Worm (Caenorhabditis elegans): ENCODE data around the gene wdr-5.1.
A peak's percentile ranks its signal among the peaks of the same experiment; 100 is the strongest.

Gene wdr-5.1

DNA sequence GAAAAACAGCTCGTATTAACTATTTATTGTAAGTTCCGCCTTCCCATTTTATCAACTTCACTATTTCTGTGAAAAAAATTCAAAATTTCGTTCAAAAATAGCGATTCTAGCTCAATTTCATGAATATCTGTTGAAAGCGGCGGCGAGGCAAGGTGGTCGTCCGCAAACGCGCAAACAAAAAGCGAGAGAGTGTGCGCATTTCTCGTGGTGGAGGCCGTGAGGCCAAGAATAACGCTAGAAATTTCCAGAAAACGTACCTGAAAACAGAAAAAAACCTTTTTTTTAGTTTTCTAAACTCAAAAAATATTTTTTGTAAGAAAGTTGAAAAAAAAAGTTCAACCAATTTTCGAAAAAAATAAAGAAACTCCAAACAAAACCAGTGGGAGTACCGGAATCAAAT is 7.9 kb upstream of the wdr-5.1 start:
- TF ChIP-seq hmg-1.2 (GFP tag; IDR thresholded peaks at IDR 0.05) = peak; percentile 41
- peak; percentile 58 for TF ChIP-seq ztf-18 (tag; optimal IDR thresholded peaks at IDR 0.05)
- peak; percentile 90 for TF ChIP-seq hsf-1 (GFP tag; IDR thresholded peaks at IDR 0.05)
- peak; percentile 72 for TF ChIP-seq mcd-1 (GFP tag; IDR thresholded peaks at IDR 0.05)

DNA sequence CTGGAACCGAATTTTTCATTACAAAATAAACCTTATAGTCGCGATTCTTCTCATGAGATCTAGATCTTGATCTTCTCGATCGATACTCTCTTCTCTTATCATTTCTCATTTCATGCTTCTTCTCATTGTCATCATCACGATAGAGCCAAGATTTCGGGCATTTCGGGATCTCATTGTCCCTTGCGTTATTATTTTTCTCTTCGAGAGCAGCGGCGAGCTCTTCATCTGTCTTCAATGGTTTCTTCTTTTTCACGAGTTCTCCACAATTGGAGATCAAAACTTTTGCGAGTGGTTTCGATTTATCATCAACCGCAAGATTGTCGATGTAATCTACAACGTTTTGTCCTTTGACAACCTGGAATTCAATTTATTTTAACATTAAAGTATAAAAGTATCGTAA is 6.7 kb upstream of the wdr-5.1 start:
- TF ChIP-seq C17E4.6 (GFP tag; IDR thresholded peaks at IDR 0.05) (no peak), repo-1 (tag; optimal IDR thresholded peaks at IDR 0.05) (no peak), ztf-6 (GFP tag; IDR thresholded peaks at IDR 0.05) (no peak), fkh-3 (tag; optimal IDR thresholded peaks at IDR 0.05) (no peak), ceh-100 (GFP tag; IDR thresholded peaks at IDR 0.05) (no peak), F52B5.7 (tag; optimal IDR thresholded peaks at IDR 0.05) (no peak), ztf-22 (GFP tag; optimal IDR thresholded peaks at IDR 0.05) (no peak), lin-26 (GFP tag; IDR thresholded peaks at IDR 0.05) (no peak), mes-4 (tag; optimal IDR thresholded peaks at IDR 0.05) (no peak), F57C9.4 (tag; optimal IDR thresholded peaks at IDR 0.05) (no peak), madf-6 (GFP tag; IDR thresholded peaks at IDR 0.05) (no peak), ceh-40 (GFP tag; IDR thresholded peaks at IDR 0.05) (no peak), xnd-1 (tag; optimal IDR thresholded peaks at IDR 0.05) (no peak), rec-8 (tag; optimal IDR thresholded peaks at IDR 0.05) (no peak), lag-1 (GFP tag; IDR thresholded peaks at IDR 0.05) (no peak)

DNA sequence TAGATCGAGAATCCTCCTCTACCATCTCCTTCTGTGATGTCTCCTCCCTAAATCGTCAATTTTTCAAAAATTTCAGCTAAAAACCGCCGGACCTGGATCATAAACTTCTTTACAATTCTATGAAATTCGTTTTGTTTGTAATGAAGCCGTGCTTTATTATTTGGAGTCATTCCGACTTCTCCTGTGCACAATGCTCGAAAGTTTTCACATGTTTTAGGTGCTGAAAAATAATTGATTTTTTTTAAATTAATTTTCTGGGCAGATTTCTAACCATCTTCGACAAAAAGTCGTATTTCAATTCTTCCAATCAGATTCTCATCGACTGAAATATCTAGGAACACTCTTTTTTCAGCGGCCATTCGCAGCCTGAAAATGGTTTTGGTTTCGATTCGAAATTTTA is 5.8 kb upstream of the wdr-5.1 start, which contains the start of gene cyn-9:
Gene cyn-9, minus strand, starts transcription at position 366 of the 400 bp plus-strand sequence.
- TF ChIP-seq lsl-1 (GFP tag; optimal IDR thresholded peaks at IDR 0.05) (no peak), hrde-1 (tag; optimal IDR thresholded peaks at IDR 0.05; ENCODE audit: borderline replicate concordance) (peak; percentile 3), dpff-1 (tag; optimal IDR thresholded peaks at IDR 0.05) (no peak), madf-8 (GFP tag; conservative IDR thresholded peaks at IDR 0.05) (no peak), lin-54 (GFP tag; optimal IDR thresholded peaks at IDR 0.05) (peak; percentile 32), ztf-28 (GFP tag; IDR thresholded peaks at IDR 0.05) (no peak), ceh-91 (GFP tag; IDR thresholded peaks at IDR 0.05) (no peak), B0336.3 (GFP tag; IDR thresholded peaks at IDR 0.05) (no peak; the same call in 1 of the 2 replicates), dpl-1 (GFP tag; optimal IDR thresholded peaks at IDR 0.05) (no peak), mel-28 (tag; optimal IDR thresholded peaks at IDR 0.05; ENCODE audit: borderline replicate concordance) (no peak), ztf-3 (GFP tag; optimal IDR thresholded peaks at IDR 0.05) (peak; percentile 37), Y79H2A.3 (GFP tag; conservative IDR thresholded peaks at IDR 0.05) (no peak), athp-1 (tag; optimal IDR thresholded peaks at IDR 0.05) (peak; percentile 33), zfh-2 (GFP tag; conservative IDR thresholded peaks at IDR 0.05) (no peak), tlf-1 (GFP tag; optimal IDR thresholded peaks at IDR 0.05) (no peak), cebp-1 (GFP tag; IDR thresholded peaks at IDR 0.05) (no peak), cebp-1 (tag; optimal IDR thresholded peaks at IDR 0.05) (peak; percentile 3), Y95B8A.8 (GFP tag; IDR thresholded peaks at IDR 0.05) (no peak), repo-1 (tag; optimal IDR thresholded peaks at IDR 0.05) (no peak), let-526 (GFP tag; IDR thresholded peaks at IDR 0.05) (no peak), hsf-1 (GFP tag; IDR thresholded peaks at IDR 0.05) (0 out of 2 replicates have a peak, but pooled peaks have one; percentile 20), F39B2.1 (GFP tag; IDR thresholded peaks at IDR 0.05) (0 out of 2 replicates have a peak, but pooled peaks have one; percentile 21), B0035.1 (tag; optimal IDR thresholded peaks at IDR 0.05) (no peak), ekl-4 (GFP tag; IDR thresholded peaks at IDR 0.05) (peak; percentile 56; the same call in 1 of the 2 replicates)

Data from whole organism, young adult.